Fruit fly (Drosophila melanogaster): ENCODE data around the gene CG15533.

dm6 chr3R:30476367-30476766 lies 47.7 kb downstream of the CG15533 start, which contains the start of gene spdo:
- TF ChIP-seq CTCF (optimal IDR thresholded peaks at IDR 0.05) (no peak), CG8478 (optimal IDR thresholded peaks at IDR 0.05) (no peak)
